Worm (Caenorhabditis elegans): ENCODE data around the gene spe-10.

The spe-10 gene

ce11 chrV:10432607-10433006 is 48.6 kb downstream of the spe-10 start:
- TF ChIP-seq crh-2 (tag; optimal IDR thresholded peaks at IDR 0.05) = peak; percentile 24
- TF ChIP-seq fos-1 (tag; optimal IDR thresholded peaks at IDR 0.05) = peak; percentile 90
- TF ChIP-seq lsy-2 (tag; optimal IDR thresholded peaks at IDR 0.05) = no peak
- TF ChIP-seq sma-9 (GFP tag; optimal IDR thresholded peaks at IDR 0.05) = peak; percentile 9
- no peak for TF ChIP-seq sma-9 (tag; optimal IDR thresholded peaks at IDR 0.05)
- TF ChIP-seq gmeb-1 (tag; optimal IDR thresholded peaks at IDR 0.05) = peak; percentile 25
- no peak for TF ChIP-seq nhr-6 (tag; optimal IDR thresholded peaks at IDR 0.05)
- peak; percentile 20 for TF ChIP-seq skn-1 (tag; optimal IDR thresholded peaks at IDR 0.05)

ce11 chrV:10433721-10434120 is 49.7 kb downstream of the spe-10 start, which contains the start of gene Y32F6A.4:
Gene Y32F6A.4 (minus strand): TSS chrV:10434067.
- TF ChIP-seq gmeb-1 (tag; optimal IDR thresholded peaks at IDR 0.05) = peak; percentile 8
- TF ChIP-seq ztf-1 (GFP tag; conservative IDR thresholded peaks at IDR 0.05) = no peak
- peak; percentile 2 for TF ChIP-seq crh-2 (tag; optimal IDR thresholded peaks at IDR 0.05)
- TF ChIP-seq fos-1 (tag; optimal IDR thresholded peaks at IDR 0.05) = peak; percentile 51

- TF ChIP-seq fos-1 (tag; optimal IDR thresholded peaks at IDR 0.05) (peak; percentile 70), crh-2 (tag; optimal IDR thresholded peaks at IDR 0.05) (peak; percentile 42), zag-1 (tag; optimal IDR thresholded peaks at IDR 0.05) (no peak), sma-9 (GFP tag; optimal IDR thresholded peaks at IDR 0.05) (peak; percentile 18), sma-9 (tag; optimal IDR thresholded peaks at IDR 0.05) (no peak)
Measured at ce11 chrV:10435198-10435597, 51.1 kb downstream of the spe-10 start.

All from whole organism, L2 larva.